Fruit fly (Drosophila melanogaster) whole organism, embryonic: ENCODE data around the gene mRpL39.

Source experiments
- CG1024 ChIP-seq: fragments of 200-800 bp; sonication (Bioruptor generic); IDR thresholded peaks from 2 replicates; pipeline ENCODE4 v1.3.6; 2022; ENCODE audit warnings: missing biosample characterization, missing genetic modification characterization
- CG11093 ChIP-seq: fragments of 200-800 bp; sonication (Bioruptor generic); IDR thresholded peaks from 3 replicates; pipeline ENCODE4 v1.3.6; 2022; ENCODE audit warnings: missing biosample characterization, missing genetic modification characterization
- CG11723 ChIP-seq: fragments of 200-800 bp; sonication (Bioruptor generic); optimal IDR thresholded peaks from 2 replicates; lab custom pipeline; 2017; ENCODE audit warnings: missing biosample characterization, mild to moderate bottlenecking, missing genetic modification characterization
- CG13296 ChIP-seq: fragments of 200-800 bp; sonication (Bioruptor generic); optimal IDR thresholded peaks from 3 replicates; lab custom pipeline; 2018; ENCODE audit warnings: missing biosample characterization, mild to moderate bottlenecking, missing genetic modification characterization
- CG15479 ChIP-seq: fragments of 200-800 bp; sonication (Bioruptor generic); optimal IDR thresholded peaks from 3 replicates; lab custom pipeline; 2019; ENCODE audit warnings: missing biosample characterization, mild to moderate bottlenecking, missing genetic modification characterization, moderate library complexity
- CG1603 ChIP-seq: fragments of 200-800 bp; sonication (Bioruptor generic); optimal IDR thresholded peaks from 2 replicates; lab custom pipeline; 2019; ENCODE audit warnings: missing biosample characterization, mild to moderate bottlenecking, missing genetic modification characterization, moderate library complexity
- CG16813 ChIP-seq: fragments of 200-800 bp; sonication (Bioruptor generic); IDR thresholded peaks from 3 replicates; pipeline ENCODE4 v1.3.6; 2022; ENCODE audit warnings: missing biosample characterization, missing genetic modification characterization; ENCODE audit not compliant: partially characterized antibody
- CG17361 ChIP-seq: fragments of 200-800 bp; sonication (Bioruptor generic); IDR thresholded peaks from 3 replicates; pipeline ENCODE4 v1.3.6; 2022; ENCODE audit warnings: missing biosample characterization, missing genetic modification characterization
- CG17802 ChIP-seq: fragments of 200-800 bp; sonication (Bioruptor generic); optimal IDR thresholded peaks from 2 replicates; lab custom pipeline; 2018; ENCODE audit warnings: missing biosample characterization, mild to moderate bottlenecking, missing genetic modification characterization, moderate library complexity
- CG17829 ChIP-seq: fragments of 200-800 bp; optimal IDR thresholded peaks from 2 replicates; lab custom pipeline; 2019; ENCODE audit warnings: missing biosample characterization, mild to moderate bottlenecking, missing genetic modification characterization, moderate library complexity
- CG2199 ChIP-seq: fragments of 200-800 bp; sonication (Bioruptor generic); IDR thresholded peaks from 3 replicates; pipeline ENCODE4 v1.3.6; 2022; ENCODE audit warnings: missing biosample characterization, missing genetic modification characterization
- CG32532 ChIP-seq: fragments of 200-800 bp; sonication (Bioruptor generic); IDR thresholded peaks from 2 replicates; pipeline ENCODE4 v1.3.6; 2022; ENCODE audit warnings: missing biosample characterization, missing genetic modification characterization
- CG7963 ChIP-seq: fragments of 200-800 bp; sonication (Bioruptor generic); IDR thresholded peaks from 3 replicates; pipeline ENCODE4 v1.3.6; 2022; ENCODE audit warnings: missing biosample characterization, missing genetic modification characterization; ENCODE audit not compliant: partially characterized antibody
- CG7987 ChIP-seq: fragments of 200-800 bp; sonication (Bioruptor generic); optimal IDR thresholded peaks from 2 replicates; lab custom pipeline; 2018; ENCODE audit warnings: missing biosample characterization, mild to moderate bottlenecking, missing genetic modification characterization, moderate library complexity
- CTCF ChIP-seq: fragments of 200-800 bp; sonication (Bioruptor generic); optimal IDR thresholded peaks from 2 replicates; lab custom pipeline; 2017; ENCODE audit warnings: missing biosample characterization, mild to moderate bottlenecking, missing genetic modification characterization, moderate library complexity
- ERR ChIP-seq: fragments of 200-800 bp; sonication (Bioruptor generic); optimal IDR thresholded peaks from 2 replicates; lab custom pipeline; 2016; ENCODE audit warnings: missing biosample characterization, missing genetic modification characterization
- HLH54F ChIP-seq: fragments of 200-800 bp; sonication (Bioruptor generic); optimal IDR thresholded peaks from 3 replicates; lab custom pipeline; 2016; ENCODE audit warnings: missing biosample characterization, missing genetic modification characterization
- Hmr ChIP-seq: fragments of 200-800 bp; sonication (Bioruptor generic); optimal IDR thresholded peaks from 3 replicates; lab custom pipeline; 2017; ENCODE audit warnings: mild to moderate bottlenecking, missing biosample characterization, missing genetic modification reagents, missing genetic modification characterization
- Hsf ChIP-seq: fragments of 200-800 bp; sonication (Bioruptor generic); optimal IDR thresholded peaks from 3 replicates; lab custom pipeline; 2016; ENCODE audit warnings: missing biosample characterization, missing genetic modification characterization
- Myb ChIP-seq: fragments of 200-800 bp; sonication (Bioruptor generic); optimal IDR thresholded peaks from 2 replicates; lab custom pipeline; 2016; ENCODE audit warnings: missing biosample characterization, missing genetic modification characterization
- Nf-YB ChIP-seq: fragments of 200-800 bp; sonication (Bioruptor generic); optimal IDR thresholded peaks from 3 replicates; lab custom pipeline; 2019; ENCODE audit warnings: missing biosample characterization, mild to moderate bottlenecking, missing genetic modification characterization, moderate library complexity
- NfI ChIP-seq: fragments of 200-800 bp; sonication (Bioruptor generic); optimal IDR thresholded peaks from 3 replicates; lab custom pipeline; 2018; ENCODE audit warnings: missing biosample characterization, mild to moderate bottlenecking, missing genetic modification characterization, moderate library complexity
- Opbp ChIP-seq: fragments of 200-800 bp; sonication (Bioruptor generic); IDR thresholded peaks from 3 replicates; pipeline ENCODE4 v1.3.6; 2022; ENCODE audit warnings: missing biosample characterization, missing genetic modification characterization; ENCODE audit not compliant: partially characterized antibody
- Sin3A ChIP-seq: fragments of >200 bp; optimal IDR thresholded peaks from 2 replicates; lab custom pipeline; 2018
- Sox102F ChIP-seq: fragments of 200-800 bp; sonication (Bioruptor generic); optimal IDR thresholded peaks from 2 replicates; lab custom pipeline; 2018; ENCODE audit warnings: missing biosample characterization, mild to moderate bottlenecking, missing genetic modification characterization, moderate library complexity
- Trl ChIP-seq, 3 experiments: fragments of >200 bp in 2 of 3; fragments of 200-800 bp in 1 of 3; sonication (Bioruptor generic) in 1 of 3; optimal IDR thresholded peaks; 2 replicates in 1 of 3; 3 replicates in 2 of 3; lab custom pipeline; 2016 to 2017; ENCODE audit warnings: missing biosample characterization in 1 of 3, missing genetic modification characterization in 1 of 3
- amos ChIP-seq: fragments of 200-800 bp; sonication (Bioruptor generic); IDR thresholded peaks from 2 replicates; pipeline ENCODE4 v1.3.6; 2022; ENCODE audit warnings: missing biosample characterization, missing genetic modification characterization; ENCODE audit not compliant: partially characterized antibody
- btn ChIP-seq: fragments of 200-800 bp; sonication (Bioruptor generic); optimal IDR thresholded peaks from 2 replicates; lab custom pipeline; 2016; ENCODE audit warnings: missing biosample characterization, missing genetic modification characterization
- corto ChIP-seq: fragments of 200-800 bp; sonication (Bioruptor generic); optimal IDR thresholded peaks from 2 replicates; lab custom pipeline; 2016; ENCODE audit warnings: missing biosample characterization, mild to moderate bottlenecking, missing genetic modification characterization, moderate library complexity
- en ChIP-seq: fragments of 200-800 bp; sonication (Bioruptor generic); optimal IDR thresholded peaks from 2 replicates; lab custom pipeline; 2016; ENCODE audit warnings: missing biosample characterization, missing genetic modification characterization
- grau ChIP-seq: fragments of 200-800 bp; optimal IDR thresholded peaks from 3 replicates; lab custom pipeline; 2019; ENCODE audit warnings: missing biosample characterization, mild to moderate bottlenecking, missing genetic modification characterization, moderate library complexity
- gsb-n ChIP-seq: fragments of 200-800 bp; sonication (Bioruptor generic); optimal IDR thresholded peaks from 3 replicates; lab custom pipeline; 2018; ENCODE audit warnings: missing biosample characterization, mild to moderate bottlenecking, missing genetic modification characterization
- ind ChIP-seq: fragments of 200-800 bp; sonication (Bioruptor generic); optimal IDR thresholded peaks from 3 replicates; lab custom pipeline; 2016; ENCODE audit warnings: missing biosample characterization, missing genetic modification characterization
- jing ChIP-seq: fragments of 200-800 bp; sonication (Bioruptor generic); optimal IDR thresholded peaks from 2 replicates; lab custom pipeline; 2018; ENCODE audit warnings: missing biosample characterization, mild to moderate bottlenecking, missing genetic modification characterization
- kni ChIP-seq: fragments of 200-800 bp; sonication (Bioruptor generic); optimal IDR thresholded peaks from 3 replicates; lab custom pipeline; 2017; ENCODE audit warnings: mild to moderate bottlenecking, missing biosample characterization, missing genetic modification reagents, missing genetic modification characterization
- knrl ChIP-seq: fragments of 200-800 bp; sonication (Bioruptor generic); IDR thresholded peaks from 3 replicates; pipeline ENCODE4 v1.3.6; 2022; ENCODE audit warnings: missing biosample characterization, missing genetic modification characterization; ENCODE audit not compliant: partially characterized antibody
- nerfin-1 ChIP-seq: fragments of 200-800 bp; sonication (Bioruptor generic); optimal IDR thresholded peaks from 3 replicates; lab custom pipeline; 2019; ENCODE audit warnings: missing biosample characterization, mild to moderate bottlenecking, missing genetic modification characterization, moderate library complexity
- phol ChIP-seq: fragments of 200-800 bp; sonication (Bioruptor generic); optimal IDR thresholded peaks from 3 replicates; lab custom pipeline; 2018; ENCODE audit warnings: missing biosample characterization, mild to moderate bottlenecking, missing genetic modification characterization, moderate library complexity
- pros ChIP-seq: fragments of 200-800 bp; sonication (Bioruptor generic); optimal IDR thresholded peaks from 3 replicates; lab custom pipeline; 2019; ENCODE audit warnings: missing biosample characterization, mild to moderate bottlenecking, missing genetic modification characterization, moderate library complexity
- run ChIP-seq: fragments of 200-800 bp; sonication (Bioruptor generic); optimal IDR thresholded peaks from 3 replicates; lab custom pipeline; 2018; ENCODE audit warnings: missing biosample characterization, mild to moderate bottlenecking, missing genetic modification characterization
- sens ChIP-seq: fragments of 200-800 bp; sonication (Bioruptor generic); peaks from one replicate; lab custom pipeline; 2016; ENCODE audit warnings: missing biosample characterization, missing genetic modification characterization
- slbo ChIP-seq: fragments of 200-800 bp; sonication (Bioruptor generic); IDR thresholded peaks from 2 replicates; pipeline ENCODE4 v1.3.6; 2022; ENCODE audit warnings: missing biosample characterization, missing genetic modification characterization
- slou ChIP-seq: fragments of 200-800 bp; sonication (Bioruptor generic); optimal IDR thresholded peaks from 3 replicates; lab custom pipeline; 2016; ENCODE audit warnings: missing biosample characterization, missing genetic modification characterization
- sr ChIP-seq: fragments of 200-800 bp; sonication (Bioruptor generic); IDR thresholded peaks from 3 replicates; pipeline ENCODE4 v1.3.6; 2022; ENCODE audit warnings: missing biosample characterization, missing genetic modification characterization
- stwl ChIP-seq: fragments of 200-800 bp; sonication (Bioruptor generic); optimal IDR thresholded peaks from 3 replicates; lab custom pipeline; 2018; ENCODE audit warnings: missing biosample characterization, mild to moderate bottlenecking, missing genetic modification characterization, moderate library complexity
- vfl ChIP-seq: fragments of 200-800 bp; sonication (Bioruptor generic); optimal IDR thresholded peaks from 2 replicates; lab custom pipeline; 2016; ENCODE audit warnings: missing biosample characterization, missing genetic modification characterization
- wdn ChIP-seq: fragments of 200-800 bp; sonication (Bioruptor generic); IDR thresholded peaks from 2 replicates; pipeline ENCODE4 v1.3.6; 2022; ENCODE audit warnings: missing biosample characterization, missing genetic modification characterization
- z ChIP-seq: fragments of 200-800 bp; sonication (Bioruptor generic); IDR thresholded peaks from 3 replicates; pipeline ENCODE4 v1.3.6; 2022; ENCODE audit warnings: missing biosample characterization, missing genetic modification characterization
- zen ChIP-seq: fragments of 200-800 bp; sonication (Bioruptor generic); optimal IDR thresholded peaks from 3 replicates; lab custom pipeline; 2018; ENCODE audit warnings: missing biosample characterization, mild to moderate bottlenecking, missing genetic modification characterization, moderate library complexity

The mRpL39 gene

dm6 chr3L:15048091-15048490 is 48.6 kb upstream of the mRpL39 start (continued):
- peak; percentile 57 for TF ChIP-seq stwl (tag; lab: Kevin White, UChicago)
- peak; percentile 43 for TF ChIP-seq zen (tag; lab: Kevin White, UChicago)
- no peak for TF ChIP-seq sr
- peak; percentile 50; the same call in 2 of the 3 replicates for TF ChIP-seq knrl (GFP tag; lab: Robert Waterston, UW)
- peak; percentile 66 for TF ChIP-seq CG16813 (GFP tag; lab: Robert Waterston, UW)
- peak; percentile 2; the same call in 1 of the 2 replicates for TF ChIP-seq CG1024
- no peak for TF ChIP-seq HLH54F (GFP tag; lab: Kevin White, UChicago)
- TF ChIP-seq ERR: no peak
- no peak for TF ChIP-seq Sin3A (lab: Kevin White, UChicago)
- no peak for TF ChIP-seq btn (GFP tag; lab: Kevin White, UChicago)
- peak; percentile 84 for TF ChIP-seq sens (GFP tag; lab: Kevin White, UChicago)
- TF ChIP-seq CG2199: peak; percentile 65; the same call in 2 of the 3 replicates
- TF ChIP-seq CG11723: no peak
- no peak for TF ChIP-seq vfl (GFP tag; lab: Kevin White, UChicago)
- no peak for TF ChIP-seq Trl (optimal IDR thresholded peaks at IDR 0.05; lab: Kevin White, UChicago)
- TF ChIP-seq Trl (GFP tag; optimal IDR thresholded peaks at IDR 0.05; lab: Kevin White, UChicago): no peak
- no peak for TF ChIP-seq Hmr (GFP tag; lab: Kevin White, UChicago)
- TF ChIP-seq CG13296 (GFP tag; lab: Kevin White, UChicago): no peak
- TF ChIP-seq en: no peak
- TF ChIP-seq Sox102F (GFP tag; lab: Kevin White, UChicago): no peak
- no peak for TF ChIP-seq CG11093 (GFP tag; lab: Robert Waterston, UW)
- peak; percentile 11 for TF ChIP-seq grau (tag; lab: Kevin White, UChicago)
- no peak for TF ChIP-seq CG15479
- no peak for TF ChIP-seq CG7987 (GFP tag; lab: Kevin White, UChicago)
- TF ChIP-seq CG17829 (tag; lab: Kevin White, UChicago): peak; percentile 2
- TF ChIP-seq jing: no peak
- TF ChIP-seq corto (GFP tag; lab: Kevin White, UChicago): no peak
- TF ChIP-seq CTCF: peak; percentile 94
- 0 out of 3 replicates have a peak, but pooled peaks have one; percentile 39 for TF ChIP-seq Opbp (GFP tag; lab: Robert Waterston, UW)
- peak; percentile 62; the same call in 1 of the 3 replicates for TF ChIP-seq CG7963 (GFP tag; lab: Robert Waterston, UW)
- peak; percentile 1 for TF ChIP-seq NfI (GFP tag; lab: Kevin White, UChicago)
- TF ChIP-seq slou (GFP tag; lab: Kevin White, UChicago): no peak
- TF ChIP-seq CG17361 (GFP tag; lab: Robert Waterston, UW): 0 out of 3 replicates have a peak, but pooled peaks have one; percentile 10
- peak; percentile 15 for TF ChIP-seq CG1603 (tag; lab: Kevin White, UChicago)
- no peak for TF ChIP-seq z (GFP tag; lab: Robert Waterston, UW)
- no peak for TF ChIP-seq CG17802 (tag; lab: Kevin White, UChicago)
- peak; percentile 73 for TF ChIP-seq amos
- no peak for TF ChIP-seq ind (GFP tag; lab: Kevin White, UChicago)
- TF ChIP-seq slbo (GFP tag; lab: Robert Waterston, UW): peak; percentile 23; the same call in 1 of the 2 replicates
- peak; percentile 39 for TF ChIP-seq Myb
- TF ChIP-seq Hsf (GFP tag; lab: Kevin White, UChicago): peak; percentile 28
- no peak for TF ChIP-seq CG32532 (GFP tag; lab: Robert Waterston, UW)
- TF ChIP-seq, all 482 proteins: peak for 26

dm6 chr3L:15047606-15048005 is 48.1 kb upstream of the mRpL39 start:
- TF ChIP-seq kni (peak; percentile 31), nerfin-1 (tag; lab: Kevin White, UChicago) (peak; percentile 28), gsb-n (tag; lab: Kevin White, UChicago) (peak; percentile 56), phol (tag; lab: Kevin White, UChicago) (peak; percentile 3), Nf-YB (peak; percentile 45), run (tag; lab: Kevin White, UChicago) (no peak), wdn (GFP tag; lab: Robert Waterston, UW) (no peak), pros (peak; percentile 91)
